Worm (Caenorhabditis elegans): ENCODE measurements around the gene F17C11.6.

F17C11.6 gene

ce11 chrV:10941150-10941549 is 13.8 kb upstream of the F17C11.6 start, which contains the start of gene F17C11.26:
Gene F17C11.26 (plus strand): TSS chrV:10941450.
- no peak for TF ChIP-seq lin-39 (tag; optimal IDR thresholded peaks at IDR 0.05)
- no peak for TF ChIP-seq jun-1 (tag; optimal IDR thresholded peaks at IDR 0.05)
- TF ChIP-seq aly-2 (tag; optimal IDR thresholded peaks at IDR 0.05), result no peak
- TF ChIP-seq daf-12 (tag; optimal IDR thresholded peaks at IDR 0.05), result no peak
- TF ChIP-seq lin-15B (tag; optimal IDR thresholded peaks at IDR 0.05), result no peak
- no peak for TF ChIP-seq unc-39 (tag; optimal IDR thresholded peaks at IDR 0.05)

- no peak for TF ChIP-seq nhr-67 (tag; optimal IDR thresholded peaks at IDR 0.05)
These were observed 12.8 kb upstream of the F17C11.6 start, which contains the start of gene zip-9 for ce11 chrV:10942161-10942560. Gene zip-9 (plus strand): TSS chrV:10942461.

- TF ChIP-seq nhr-67 (tag; optimal IDR thresholded peaks at IDR 0.05) (no peak), fkh-10 (GFP tag; optimal IDR thresholded peaks at IDR 0.05) (peak; percentile 74)
These were observed 10.0 kb upstream of the F17C11.6 start for ce11 chrV:10944903-10945302.

- no peak for TF ChIP-seq nhr-25 (tag; optimal IDR thresholded peaks at IDR 0.05)
- no peak for TF ChIP-seq zag-1 (tag; optimal IDR thresholded peaks at IDR 0.05)
- TF ChIP-seq elt-1 (tag; optimal IDR thresholded peaks at IDR 0.05), result no peak
- TF ChIP-seq fkh-2 (tag; optimal IDR thresholded peaks at IDR 0.05), result no peak
- no peak for TF ChIP-seq nfya-1 (tag; optimal IDR thresholded peaks at IDR 0.05; ENCODE audit: insufficient read depth)
- no peak for TF ChIP-seq nhr-23 (tag; optimal IDR thresholded peaks at IDR 0.05)
- TF ChIP-seq eor-1 (tag; optimal IDR thresholded peaks at IDR 0.05), result no peak
- no peak for TF ChIP-seq mdl-1 (tag; optimal IDR thresholded peaks at IDR 0.05)
- TF ChIP-seq egl-27 (tag; optimal IDR thresholded peaks at IDR 0.05), result no peak
- no peak for TF ChIP-seq snpc-4 (tag; optimal IDR thresholded peaks at IDR 0.05)
- TF ChIP-seq hmg-11 (tag; optimal IDR thresholded peaks at IDR 0.05), result no peak
- no peak for TF ChIP-seq nhr-67 (tag; optimal IDR thresholded peaks at IDR 0.05)
These were observed 7.7 kb upstream of the F17C11.6 start for ce11 chrV:10947210-10947609.

ce11 chrV:10947930-10948329 is 7.0 kb upstream of the F17C11.6 start, which contains the start of gene F17C11.2:
Gene F17C11.2 (plus strand): TSS chrV:10948230.
- no peak for TF ChIP-seq mdl-1 (tag; optimal IDR thresholded peaks at IDR 0.05)
- TF ChIP-seq lin-39 (tag; optimal IDR thresholded peaks at IDR 0.05), result no peak
- TF ChIP-seq nhr-28 (tag; optimal IDR thresholded peaks at IDR 0.05), result no peak
- no peak for TF ChIP-seq ZK546.5 (tag; optimal IDR thresholded peaks at IDR 0.05)
- TF ChIP-seq ceh-82 (tag; optimal IDR thresholded peaks at IDR 0.05), result no peak
- TF ChIP-seq snpc-4 (tag; optimal IDR thresholded peaks at IDR 0.05), result no peak
- TF ChIP-seq ztf-4 (tag; optimal IDR thresholded peaks at IDR 0.05), result no peak
- no peak for TF ChIP-seq ceh-28 (tag; optimal IDR thresholded peaks at IDR 0.05)
- TF ChIP-seq jun-1 (tag; optimal IDR thresholded peaks at IDR 0.05), result no peak
- TF ChIP-seq R02D3.7 (tag; optimal IDR thresholded peaks at IDR 0.05), result no peak
- no peak for TF ChIP-seq ztf-11 (tag; optimal IDR thresholded peaks at IDR 0.05)
- TF ChIP-seq egl-27 (tag; optimal IDR thresholded peaks at IDR 0.05), result no peak
- TF ChIP-seq eor-1 (tag; optimal IDR thresholded peaks at IDR 0.05), result no peak
- no peak for TF ChIP-seq pha-4 (tag; optimal IDR thresholded peaks at IDR 0.05)
- no peak for TF ChIP-seq fkh-10 (GFP tag; optimal IDR thresholded peaks at IDR 0.05)
- no peak for TF ChIP-seq ceh-16 (tag; optimal IDR thresholded peaks at IDR 0.05)

- TF ChIP-seq unc-39 (tag; optimal IDR thresholded peaks at IDR 0.05) (no peak), elt-1 (tag; optimal IDR thresholded peaks at IDR 0.05) (no peak), lin-15B (tag; optimal IDR thresholded peaks at IDR 0.05) (no peak), nhr-28 (tag; optimal IDR thresholded peaks at IDR 0.05) (no peak)
These were observed 5.4 kb upstream of the F17C11.6 start, which contains the start of gene col-153 for ce11 chrV:10949511-10949910. Gene col-153 (plus strand): TSS chrV:10949811.

ce11 chrV:10951655-10952278 is 3.2 kb upstream of the F17C11.6 start, which contains the start of gene F17C11.4:
Gene F17C11.4 (plus strand): TSS chrV:10951860.
- TF ChIP-seq skn-1 (tag; optimal IDR thresholded peaks at IDR 0.05) (no peak), nhr-25 (tag; optimal IDR thresholded peaks at IDR 0.05) (peak; percentile 87), fkh-10 (GFP tag; optimal IDR thresholded peaks at IDR 0.05) (peak; percentile 9), nhr-12 (tag; optimal IDR thresholded peaks at IDR 0.05) (no peak), ama-1 (optimal IDR thresholded peaks at IDR 0.05) (peak; percentile 46), ztf-11 (tag; optimal IDR thresholded peaks at IDR 0.05) (no peak), aly-2 (tag; optimal IDR thresholded peaks at IDR 0.05) (no peak), lsy-12 (tag; optimal IDR thresholded peaks at IDR 0.05) (peak; percentile 43), pqm-1 (tag; optimal IDR thresholded peaks at IDR 0.05) (no peak), tbx-2 (tag; optimal IDR thresholded peaks at IDR 0.05) (peak; percentile 28), daf-12 (tag; optimal IDR thresholded peaks at IDR 0.05) (no peak), unc-39 (tag; optimal IDR thresholded peaks at IDR 0.05) (no peak), mdl-1 (tag; optimal IDR thresholded peaks at IDR 0.05) (no peak), nhr-11 (tag; optimal IDR thresholded peaks at IDR 0.05) (peak; percentile 47), egl-5 (tag; optimal IDR thresholded peaks at IDR 0.05) (peak; percentile 81), nhr-23 (tag; optimal IDR thresholded peaks at IDR 0.05) (peak; percentile 57), ceh-16 (tag; optimal IDR thresholded peaks at IDR 0.05) (no peak), ceh-9 (tag; optimal IDR thresholded peaks at IDR 0.05) (no peak), nhr-43 (tag; optimal IDR thresholded peaks at IDR 0.05; ENCODE audit: poor library complexity, severe bottlenecking) (peak; percentile 88), ZK546.5 (tag; optimal IDR thresholded peaks at IDR 0.05) (no peak), lin-15B (tag; optimal IDR thresholded peaks at IDR 0.05) (peak; percentile 1), nhr-67 (tag; optimal IDR thresholded peaks at IDR 0.05) (no peak), ceh-82 (tag; optimal IDR thresholded peaks at IDR 0.05) (no peak), lin-39 (tag; optimal IDR thresholded peaks at IDR 0.05) (peak; percentile 0), ztf-4 (tag; optimal IDR thresholded peaks at IDR 0.05) (no peak), nfya-1 (tag; optimal IDR thresholded peaks at IDR 0.05; ENCODE audit: insufficient read depth) (peak; percentile 75)
